Worm (Caenorhabditis elegans) whole organism, L1 larva: Measurements from ENCODE around the gene nxf-2.

Experiments
- C16A3.4 ChIP-seq: fragments of 150-350 bp; optimal IDR thresholded peaks from 2 replicates; lab custom pipeline; 2014; ENCODE audit warnings: missing biosample characterization, missing genetic modification characterization
- ama-1 ChIP-seq: fragments of 150-350 bp; optimal IDR thresholded peaks from 2 replicates; lab custom pipeline; 2014
- blmp-1 ChIP-seq: fragments of 150-350 bp; optimal IDR thresholded peaks from 2 replicates; lab custom pipeline; 2014; ENCODE audit warnings: missing biosample characterization, missing genetic modification characterization
- ceh-63 ChIP-seq: fragments of 200-800 bp; sonication (Bioruptor generic); optimal IDR thresholded peaks from 2 replicates; lab custom pipeline; 2018; ENCODE audit warnings: mild to moderate bottlenecking, missing genetic modification characterization, missing compliant biosample characterization
- ceh-8 ChIP-seq: fragments of 200-800 bp; sonication (Bioruptor generic); optimal IDR thresholded peaks from 2 replicates; lab custom pipeline; 2018; ENCODE audit warnings: mild to moderate bottlenecking, missing genetic modification characterization, moderate library complexity, missing compliant biosample characterization
- ceh-82 ChIP-seq, 3 experiments: fragments of 150-350 bp in 1 of 3; sonication (generic microtip) in 2 of 3; optimal IDR thresholded peaks; 2 replicates each; lab custom pipeline; 2014 to 2017; ENCODE audit warnings: missing biosample characterization in 3 of 3, missing genetic modification characterization in 3 of 3
- ceh-88 ChIP-seq: fragments of 200-800 bp; sonication (Bioruptor generic); IDR thresholded peaks from 2 replicates; pipeline ENCODE4 v1.3.6; 2022; ENCODE audit warnings: missing genetic modification characterization, missing compliant biosample characterization
- ces-1 ChIP-seq: fragments of 150-350 bp; optimal IDR thresholded peaks from 2 replicates; lab custom pipeline; 2014; ENCODE audit warnings: missing biosample characterization, missing genetic modification reagents, missing genetic modification characterization
- dpl-1 ChIP-seq, 3 experiments: fragments of 150-350 bp in 2 of 3; sonication (generic microtip) in 1 of 3; optimal IDR thresholded peaks; 2 replicates each; lab custom pipeline; 2014 to 2017; ENCODE audit warnings: missing biosample characterization in 3 of 3, missing genetic modification characterization in 3 of 3, missing genetic modification reagents in 3 of 3
- efl-1 ChIP-seq, 4 experiments: fragments of 150-350 bp; optimal IDR thresholded peaks in 3 of 4; peaks in 1 of 4; 1 replicate in 1 of 4; 2 replicates in 3 of 4; lab custom pipeline; 2014; ENCODE audit warnings: missing biosample characterization in 2 of 4, missing genetic modification characterization in 2 of 4, missing genetic modification reagents in 2 of 4
- egl-13 ChIP-seq: sonication (generic microtip); optimal IDR thresholded peaks from 2 replicates; lab custom pipeline; 2016; ENCODE audit warnings: missing genotype, missing genetic modification reagents, missing genetic modification characterization, missing compliant biosample characterization
- egl-27 ChIP-seq, 2 experiments: fragments of 150-350 bp in 1 of 2; sonication (generic microtip); optimal IDR thresholded peaks; 3 replicates each; lab custom pipeline; 2017 to 2018; ENCODE audit warnings: missing biosample characterization in 2 of 2, missing genetic modification characterization in 2 of 2, missing genetic modification reagents in 2 of 2
- elt-2 ChIP-seq: sonication (generic microtip); optimal IDR thresholded peaks from 2 replicates; lab custom pipeline; 2016; ENCODE audit warnings: missing genetic modification characterization, mild to moderate bottlenecking, inconsistent platforms, missing compliant biosample characterization, missing genetic modification reagents
- ets-5 ChIP-seq: fragments of 200-800 bp; sonication (Bioruptor generic); IDR thresholded peaks from 2 replicates; pipeline ENCODE4 v1.3.6; 2022; ENCODE audit warnings: missing genetic modification characterization, missing compliant biosample characterization
- fkh-10 ChIP-seq: sonication (generic microtip); optimal IDR thresholded peaks from 2 replicates; lab custom pipeline; 2017; ENCODE audit warnings: missing biosample characterization, missing genetic modification reagents, missing genetic modification characterization
- fkh-4 ChIP-seq: sonication (generic microtip); optimal IDR thresholded peaks from 2 replicates; lab custom pipeline; 2016; ENCODE audit warnings: missing compliant biosample characterization, missing genetic modification characterization, borderline replicate concordance
- grh-1 ChIP-seq: fragments of 200-800 bp; sonication (Bioruptor generic); IDR thresholded peaks from 2 replicates; pipeline ENCODE4 v1.3.6; 2022; ENCODE audit warnings: missing genetic modification reagents, missing genetic modification characterization, missing compliant biosample characterization
- hlh-4 ChIP-seq: sonication (generic microtip); optimal IDR thresholded peaks from 2 replicates; lab custom pipeline; 2016; ENCODE audit warnings: mild to moderate bottlenecking, missing genetic modification characterization, missing compliant biosample characterization
- irx-1 ChIP-seq: sonication (generic microtip); optimal IDR thresholded peaks from 2 replicates; lab custom pipeline; 2016; ENCODE audit warnings: missing genetic modification characterization, missing compliant biosample characterization
- isw-1 ChIP-seq: fragments of 200-800 bp; sonication (Bioruptor generic); IDR thresholded peaks from 2 replicates; pipeline ENCODE4 v1.3.6; 2022; ENCODE audit warnings: missing genetic modification characterization, missing compliant biosample characterization
- lin-13 ChIP-seq: fragments of 150-350 bp; optimal IDR thresholded peaks from 2 replicates; lab custom pipeline; 2014; ENCODE audit warnings: missing biosample characterization, missing genetic modification reagents, missing genetic modification characterization
- lin-15B ChIP-seq: fragments of 150-350 bp; sonication (generic microtip); optimal IDR thresholded peaks from 3 replicates; lab custom pipeline; 2014; ENCODE audit warnings: missing biosample characterization, missing genetic modification characterization
- lir-3 ChIP-seq: sonication (generic microtip); optimal IDR thresholded peaks from 2 replicates; lab custom pipeline; 2016; ENCODE audit warnings: mild to moderate bottlenecking, missing genetic modification characterization, moderate library complexity, missing compliant biosample characterization; ENCODE audit not compliant: poor library complexity
- lsy-2 ChIP-seq, 2 experiments: fragments of 150-350 bp; optimal IDR thresholded peaks; 2 replicates each; lab custom pipeline; 2014; ENCODE audit warnings: missing biosample characterization in 2 of 2, missing genetic modification characterization in 2 of 2
- mab-9 ChIP-seq: fragments of 200-800 bp; sonication (Bioruptor generic); IDR thresholded peaks from 2 replicates; pipeline ENCODE4 v1.3.6; 2022; ENCODE audit warnings: missing genetic modification reagents, missing genetic modification characterization, missing compliant biosample characterization
- mdl-1 ChIP-seq, 2 experiments: fragments of 150-350 bp; optimal IDR thresholded peaks; 2 replicates each; lab custom pipeline; 2014 to 2017; ENCODE audit warnings: missing biosample characterization in 2 of 2, missing genetic modification characterization in 2 of 2, inconsistent platforms in 1 of 2
- mep-1 ChIP-seq: fragments of 150-350 bp; optimal IDR thresholded peaks from 2 replicates; lab custom pipeline; 2014; ENCODE audit warnings: missing biosample characterization, missing genetic modification characterization
- nhr-11 ChIP-seq: fragments of 150-350 bp; optimal IDR thresholded peaks from 2 replicates; lab custom pipeline; 2014; ENCODE audit warnings: missing biosample characterization, missing genetic modification characterization
- nhr-19 ChIP-seq: fragments of 200-800 bp; sonication (Bioruptor generic); conservative IDR thresholded peaks from 2 replicates; pipeline ENCODE4 v1.3.6; 2022; ENCODE audit warnings: missing genetic modification characterization, missing compliant biosample characterization
- nhr-20 ChIP-seq: sonication (generic microtip); optimal IDR thresholded peaks from 2 replicates; lab custom pipeline; 2016; ENCODE audit warnings: mild to moderate bottlenecking, missing genetic modification characterization, missing compliant biosample characterization
- nhr-237 ChIP-seq: fragments of 150-350 bp; optimal IDR thresholded peaks from 2 replicates; lab custom pipeline; 2014; ENCODE audit warnings: missing biosample characterization, missing genetic modification characterization
- nhr-28 ChIP-seq: fragments of 150-350 bp; optimal IDR thresholded peaks from 2 replicates; lab custom pipeline; 2014; ENCODE audit warnings: missing biosample characterization, missing genetic modification characterization
- nhr-47 ChIP-seq: sonication (generic microtip); optimal IDR thresholded peaks from 2 replicates; lab custom pipeline; 2016; ENCODE audit warnings: mild to moderate bottlenecking, missing genetic modification characterization, moderate library complexity, missing compliant biosample characterization
- nhr-76 ChIP-seq: sonication (generic microtip); optimal IDR thresholded peaks from 2 replicates; lab custom pipeline; 2017; ENCODE audit warnings: missing biosample characterization, missing genetic modification characterization
- nhr-77 ChIP-seq: fragments of 150-350 bp; optimal IDR thresholded peaks from 2 replicates; lab custom pipeline; 2014; ENCODE audit warnings: missing biosample characterization, missing genetic modification characterization
- nhr-84 ChIP-seq: sonication (generic microtip); optimal IDR thresholded peaks from 2 replicates; lab custom pipeline; 2017; ENCODE audit warnings: missing biosample characterization, missing genetic modification characterization
- rnt-1 ChIP-seq: sonication (generic microtip); optimal IDR thresholded peaks from 2 replicates; lab custom pipeline; 2016; ENCODE audit warnings: mild to moderate bottlenecking, missing genetic modification characterization, moderate library complexity, missing compliant biosample characterization
- skn-1 ChIP-seq: fragments of 150-350 bp; optimal IDR thresholded peaks from 2 replicates; lab custom pipeline; 2014; ENCODE audit warnings: missing biosample characterization, missing genetic modification characterization
- snpc-4 ChIP-seq: fragments of 150-350 bp; optimal IDR thresholded peaks from 2 replicates; lab custom pipeline; 2014; ENCODE audit warnings: missing biosample characterization, missing genetic modification characterization
- snu-23 ChIP-seq: sonication (generic microtip); optimal IDR thresholded peaks from 2 replicates; lab custom pipeline; 2016; ENCODE audit warnings: missing genetic modification characterization, missing compliant biosample characterization
- sox-4 ChIP-seq: sonication (generic microtip); optimal IDR thresholded peaks from 2 replicates; lab custom pipeline; 2016; ENCODE audit warnings: missing genetic modification characterization, missing compliant biosample characterization
- sup-37 ChIP-seq: fragments of 200-800 bp; sonication (Bioruptor generic); optimal IDR thresholded peaks from 2 replicates; lab custom pipeline; 2018; ENCODE audit warnings: mild to moderate bottlenecking, missing genetic modification characterization, missing compliant biosample characterization
- swsn-7 ChIP-seq: sonication (generic microtip); optimal IDR thresholded peaks from 2 replicates; lab custom pipeline; 2016; ENCODE audit warnings: missing genetic modification characterization, missing compliant biosample characterization
- tbx-2 ChIP-seq: sonication (generic microtip); optimal IDR thresholded peaks from 2 replicates; lab custom pipeline; 2016; ENCODE audit warnings: missing genetic modification characterization, missing compliant biosample characterization
- tlp-1 ChIP-seq: fragments of 150-350 bp; optimal IDR thresholded peaks from 2 replicates; lab custom pipeline; 2014; ENCODE audit warnings: missing biosample characterization, missing genetic modification characterization
- unc-130 ChIP-seq: fragments of 150-350 bp; optimal IDR thresholded peaks from 2 replicates; lab custom pipeline; 2017; ENCODE audit warnings: missing biosample characterization, missing genetic modification characterization, inconsistent platforms
- unc-30 ChIP-seq: sonication (generic microtip); optimal IDR thresholded peaks from 2 replicates; lab custom pipeline; 2017; ENCODE audit warnings: missing biosample characterization, missing genetic modification characterization
- unc-98 ChIP-seq: fragments of 200-800 bp; sonication (Bioruptor generic); IDR thresholded peaks from 2 replicates; pipeline ENCODE4 v1.3.6; 2022; ENCODE audit warnings: missing genetic modification characterization, missing compliant biosample characterization
- zag-1 ChIP-seq: fragments of 150-350 bp; optimal IDR thresholded peaks from 2 replicates; lab custom pipeline; 2014; ENCODE audit warnings: missing biosample characterization, missing genetic modification characterization
- zip-4 ChIP-seq: fragments of 200-800 bp; sonication (Bioruptor generic); optimal IDR thresholded peaks from 2 replicates; lab custom pipeline; 2018; ENCODE audit warnings: mild to moderate bottlenecking, missing genetic modification characterization, moderate library complexity, missing compliant biosample characterization

Gene nxf-2

ce11 chrV:14419855-14420254 lies 2.2 kb upstream of the nxf-2 start:
- TF ChIP-seq unc-30 (tag; lab: Kevin White, UChicago) (no peak), nhr-20 (tag; lab: Kevin White, UChicago) (no peak), efl-1 (optimal IDR thresholded peaks at IDR 0.05; lab: Kevin White, UChicago) (no peak), efl-1 (GFP tag; optimal IDR thresholded peaks at IDR 0.05 in 1 of 2; lab: Kevin White, UChicago) (peak in 1 of 2 experiments; percentile 34)

ce11 chrV:14414964-14415564 lies 2.6 kb downstream of the nxf-2 start, which contains the start of the genes nxf-1 and C15H11.11:
nxf-1 (minus strand) TSS chrV:14415014.
C15H11.11 (plus strand) TSS chrV:14415499.
- TF ChIP-seq elt-2 (tag; lab: Kevin White, UChicago) (peak; percentile 87), zip-4 (GFP tag; lab: Kevin White, UChicago) (peak; percentile 68), swsn-7 (tag; lab: Kevin White, UChicago) (peak; percentile 80), ceh-8 (peak; percentile 0), nhr-47 (peak; percentile 85), dpl-1 (GFP tag; optimal IDR thresholded peaks at IDR 0.05; lab: Kevin White, UChicago) (peak; percentile 59 to 78 (median 77)), ama-1 (lab: Kevin White, UChicago) (no peak), tbx-2 (peak; percentile 74), blmp-1 (tag; lab: Kevin White, UChicago) (peak; percentile 60), sox-4 (tag; lab: Kevin White, UChicago) (peak; percentile 1), mdl-1 (tag; optimal IDR thresholded peaks at IDR 0.05; lab: Kevin White, UChicago) (peak in 1 of 2 experiments; percentile 74), zag-1 (tag; lab: Kevin White, UChicago) (no peak), nhr-84 (tag; lab: Kevin White, UChicago) (no peak), sup-37 (GFP tag; lab: Kevin White, UChicago) (peak; percentile 17), lsy-2 (tag; optimal IDR thresholded peaks at IDR 0.05; lab: Kevin White, UChicago) (peak; percentile 78 to 79), fkh-4 (tag; lab: Kevin White, UChicago) (no peak), nhr-76 (tag; lab: Kevin White, UChicago) (no peak), ceh-63 (GFP tag; lab: Kevin White, UChicago) (no peak), rnt-1 (tag; lab: Kevin White, UChicago) (peak; percentile 68), unc-98 (GFP tag; lab: Robert Waterston, UW) (0 out of 2 replicates have a peak, but pooled peaks have one; percentile 9), unc-130 (peak; percentile 65), C16A3.4 (tag; lab: Kevin White, UChicago) (peak; percentile 62), hlh-4 (tag; lab: Kevin White, UChicago) (no peak), skn-1 (tag; lab: Kevin White, UChicago) (peak; percentile 11), egl-13 (tag; lab: Kevin White, UChicago) (peak; percentile 4), nhr-28 (tag; lab: Kevin White, UChicago) (no peak), ets-5 (GFP tag; lab: Robert Waterston, UW) (no peak), snu-23 (GFP tag; lab: Kevin White, UChicago) (peak; percentile 85), snpc-4 (peak; percentile 62), nhr-77 (tag; lab: Kevin White, UChicago) (no peak), ceh-82 (tag; optimal IDR thresholded peaks at IDR 0.05; lab: Kevin White, UChicago) (peak; percentile 50 to 64 (median 51)), mab-9 (no peak), egl-27 (tag; optimal IDR thresholded peaks at IDR 0.05; lab: Kevin White, UChicago) (no peak), nhr-11 (peak; percentile 22), tlp-1 (tag; lab: Kevin White, UChicago) (no peak), nhr-20 (tag; lab: Kevin White, UChicago) (peak; percentile 83), nhr-237 (tag; lab: Kevin White, UChicago) (no peak), nhr-19 (GFP tag; lab: Robert Waterston, UW) (peak; percentile 75), irx-1 (tag; lab: Kevin White, UChicago) (peak; percentile 49), lir-3 (peak; percentile 14), lin-13 (GFP tag; lab: Kevin White, UChicago) (peak; percentile 64), ceh-88 (GFP tag; lab: Robert Waterston, UW) (no peak), unc-30 (tag; lab: Kevin White, UChicago) (no peak), isw-1 (GFP tag; lab: Robert Waterston, UW) (peak; percentile 37; the same call in 1 of the 2 replicates), grh-1 (no peak), fkh-10 (GFP tag; lab: Kevin White, UChicago) (peak; percentile 33), mep-1 (tag; lab: Kevin White, UChicago) (peak; percentile 89), ces-1 (GFP tag; lab: Kevin White, UChicago) (no peak), lin-15B (tag; lab: Kevin White, UChicago) (peak; percentile 21)
